Fruit fly (Drosophila melanogaster) whole organism, embryonic: ENCODE data around the gene Wdr92.
A peak's percentile ranks its signal among the peaks of the same experiment; 100 is the strongest.

Source experiments
- Awh ChIP-seq: fragments of 200-800 bp; sonication (Bioruptor generic); IDR thresholded peaks from 2 replicates; pipeline ENCODE4, ENCODE4 v1.3.6; 2022; ENCODE audit warnings: missing biosample characterization, missing genetic modification characterization
- CG10274 ChIP-seq: fragments of 200-800 bp; sonication (Bioruptor generic); optimal IDR thresholded peaks from 3 replicates; lab custom pipeline; 2017; ENCODE audit warnings: missing biosample characterization, mild to moderate bottlenecking, missing genetic modification characterization
- CG11247 ChIP-seq: fragments of 200-800 bp; sonication (Bioruptor generic); IDR thresholded peaks from 2 replicates; pipeline ENCODE4 v1.3.6; 2022; ENCODE audit warnings: missing biosample characterization, missing genetic modification characterization
- CG13894 ChIP-seq: fragments of 200-800 bp; sonication (Bioruptor generic); optimal IDR thresholded peaks from 3 replicates; lab custom pipeline; 2018; ENCODE audit warnings: missing biosample characterization, mild to moderate bottlenecking, missing genetic modification characterization, moderate library complexity
- CG15479 ChIP-seq: fragments of 200-800 bp; sonication (Bioruptor generic); optimal IDR thresholded peaks from 3 replicates; lab custom pipeline; 2019; ENCODE audit warnings: missing biosample characterization, mild to moderate bottlenecking, missing genetic modification characterization, moderate library complexity
- CG16813 ChIP-seq: fragments of 200-800 bp; sonication (Bioruptor generic); IDR thresholded peaks from 3 replicates; pipeline ENCODE4 v1.3.6; 2022; ENCODE audit warnings: missing biosample characterization, missing genetic modification characterization; ENCODE audit not compliant: partially characterized antibody
- CG17802 ChIP-seq: fragments of 200-800 bp; sonication (Bioruptor generic); optimal IDR thresholded peaks from 2 replicates; lab custom pipeline; 2018; ENCODE audit warnings: missing biosample characterization, mild to moderate bottlenecking, missing genetic modification characterization, moderate library complexity
- CG3065 ChIP-seq: fragments of 200-800 bp; sonication (Bioruptor generic); optimal IDR thresholded peaks from 2 replicates; lab custom pipeline; 2016; ENCODE audit warnings: missing biosample characterization, missing genetic modification characterization
- CG31224 ChIP-seq: fragments of 200-800 bp; sonication (Bioruptor generic); IDR thresholded peaks from 2 replicates; pipeline ENCODE4 v1.3.6; 2022; ENCODE audit warnings: missing biosample characterization, missing genetic modification characterization
- CG3281 ChIP-seq: fragments of 200-800 bp; sonication (Bioruptor generic); optimal IDR thresholded peaks from 3 replicates; lab custom pipeline; 2017; ENCODE audit warnings: missing biosample characterization, mild to moderate bottlenecking, missing genetic modification characterization
- CG3407 ChIP-seq: fragments of 200-800 bp; sonication (Bioruptor generic); optimal IDR thresholded peaks from 2 replicates; lab custom pipeline; 2018; ENCODE audit warnings: missing biosample characterization, mild to moderate bottlenecking, missing genetic modification characterization
- CG4617 ChIP-seq: fragments of 200-800 bp; sonication (Bioruptor generic); optimal IDR thresholded peaks from 3 replicates; lab custom pipeline; 2016; ENCODE audit warnings: missing biosample characterization, missing genetic modification characterization, borderline replicate concordance
- CG7556 ChIP-seq: fragments of 200-800 bp; sonication (Bioruptor generic); optimal IDR thresholded peaks from 2 replicates; lab custom pipeline; 2017; ENCODE audit warnings: missing biosample characterization, mild to moderate bottlenecking, missing genetic modification characterization
- CG8765 ChIP-seq: fragments of 200-800 bp; sonication (Bioruptor generic); IDR thresholded peaks from 2 replicates; pipeline ENCODE4 v1.3.6; 2022; ENCODE audit warnings: missing biosample characterization, missing genetic modification characterization
- CG9797 ChIP-seq: fragments of 200-800 bp; sonication (Bioruptor generic); optimal IDR thresholded peaks from 3 replicates; lab custom pipeline; 2018; ENCODE audit warnings: missing biosample characterization, mild to moderate bottlenecking, missing genetic modification characterization
- D ChIP-seq, 2 experiments: fragments of 200-800 bp in 1 of 2; fragments of >200 bp in 1 of 2; sonication (Bioruptor generic) in 1 of 2; optimal IDR thresholded peaks; 2 replicates in 1 of 2; 3 replicates in 1 of 2; lab custom pipeline; 2017; ENCODE audit warnings: mild to moderate bottlenecking in 1 of 2, missing biosample characterization in 1 of 2, missing genetic modification characterization in 1 of 2, missing genetic modification reagents in 1 of 2
- Dref ChIP-seq: fragments of 200-800 bp; sonication (Bioruptor generic); IDR thresholded peaks from 2 replicates; pipeline ENCODE4 v1.3.6; 2022; ENCODE audit warnings: missing biosample characterization, missing genetic modification characterization
- E2f2 ChIP-seq: fragments of 200-800 bp; sonication (Bioruptor generic); IDR thresholded peaks from 2 replicates; pipeline ENCODE4 v1.3.6; 2022; ENCODE audit warnings: missing biosample characterization, missing genetic modification characterization
- HLH3B ChIP-seq: fragments of 200-800 bp; sonication (Bioruptor generic); IDR thresholded peaks from 2 replicates; pipeline ENCODE4 v1.3.6; 2022; ENCODE audit warnings: missing biosample characterization, missing genetic modification characterization
- Hr39 ChIP-seq: fragments of >200 bp; optimal IDR thresholded peaks from 2 replicates; lab custom pipeline; 2017
- Med ChIP-seq: fragments of 200-800 bp; sonication (Bioruptor generic); peaks from one replicate; lab custom pipeline; 2016; ENCODE audit warnings: missing biosample characterization, missing genetic modification characterization, mild to moderate bottlenecking, inconsistent platforms, moderate library complexity
- Myb ChIP-seq: fragments of 200-800 bp; sonication (Bioruptor generic); optimal IDR thresholded peaks from 2 replicates; lab custom pipeline; 2016; ENCODE audit warnings: missing biosample characterization, missing genetic modification characterization
- NK7.1 ChIP-seq: fragments of 200-800 bp; sonication (Bioruptor generic); optimal IDR thresholded peaks from 3 replicates; lab custom pipeline; 2016; ENCODE audit warnings: missing biosample characterization, missing genetic modification characterization
- Oli ChIP-seq: fragments of 200-800 bp; sonication (Bioruptor generic); optimal IDR thresholded peaks from 2 replicates; lab custom pipeline; 2018; ENCODE audit warnings: missing biosample characterization, mild to moderate bottlenecking, missing genetic modification characterization, moderate library complexity
- Opbp ChIP-seq: fragments of 200-800 bp; sonication (Bioruptor generic); IDR thresholded peaks from 3 replicates; pipeline ENCODE4 v1.3.6; 2022; ENCODE audit warnings: missing biosample characterization, missing genetic modification characterization; ENCODE audit not compliant: partially characterized antibody
- Sox102F ChIP-seq: fragments of 200-800 bp; sonication (Bioruptor generic); optimal IDR thresholded peaks from 2 replicates; lab custom pipeline; 2018; ENCODE audit warnings: missing biosample characterization, mild to moderate bottlenecking, missing genetic modification characterization, moderate library complexity
- Sry-δ ChIP-seq: fragments of 200-800 bp; sonication (Bioruptor generic); optimal IDR thresholded peaks from 2 replicates; lab custom pipeline; 2016; ENCODE audit warnings: missing biosample characterization, missing genetic modification characterization
- Xbp1 ChIP-seq: fragments of 200-800 bp; sonication (Bioruptor generic); optimal IDR thresholded peaks from 3 replicates; lab custom pipeline; 2016; ENCODE audit warnings: missing biosample characterization, mild to moderate bottlenecking, missing genetic modification characterization
- Xrp1 ChIP-seq: fragments of 200-800 bp; sonication (Bioruptor generic); IDR thresholded peaks from 2 replicates; pipeline ENCODE4 v1.3.6; 2022; ENCODE audit warnings: missing biosample characterization, missing genetic modification characterization
- abd-A ChIP-seq: fragments of 200-800 bp; sonication (Bioruptor generic); optimal IDR thresholded peaks from 3 replicates; lab custom pipeline; 2019; ENCODE audit warnings: missing biosample characterization, mild to moderate bottlenecking, missing genetic modification characterization, moderate library complexity
- cg ChIP-seq: fragments of 200-800 bp; sonication (Bioruptor generic); optimal IDR thresholded peaks from 3 replicates; lab custom pipeline; 2019; ENCODE audit warnings: missing biosample characterization, mild to moderate bottlenecking, missing genetic modification characterization, moderate library complexity
- chif ChIP-seq, 2 experiments: fragments of 200-800 bp; sonication (Bioruptor generic); optimal IDR thresholded peaks; 3 replicates each; lab custom pipeline; 2016; ENCODE audit warnings: missing biosample characterization in 2 of 2, missing genetic modification characterization in 2 of 2
- croc ChIP-seq: fragments of 200-800 bp; sonication (Bioruptor generic); conservative IDR thresholded peaks from 3 replicates; pipeline ENCODE4 v1.3.6; 2022; ENCODE audit warnings: missing biosample characterization, missing genetic modification characterization
- dm ChIP-seq: fragments of 200-800 bp; sonication (Bioruptor generic); optimal IDR thresholded peaks from 3 replicates; lab custom pipeline; 2016; ENCODE audit warnings: missing biosample characterization, missing genetic modification characterization
- gem ChIP-seq: fragments of 200-800 bp; sonication (Bioruptor generic); optimal IDR thresholded peaks from 2 replicates; lab custom pipeline; 2019; ENCODE audit warnings: missing biosample characterization, mild to moderate bottlenecking, missing genetic modification characterization, moderate library complexity
- gro ChIP-seq: fragments of 200-800 bp; sonication (Bioruptor generic); optimal IDR thresholded peaks from 2 replicates; lab custom pipeline; 2016; ENCODE audit warnings: missing biosample characterization, missing genetic modification characterization
- hbn ChIP-seq: fragments of 200-800 bp; sonication (Bioruptor generic); IDR thresholded peaks from 2 replicates; pipeline ENCODE4 v1.3.6; 2022; ENCODE audit warnings: missing biosample characterization, missing genetic modification characterization; ENCODE audit not compliant: partially characterized antibody
- hkb ChIP-seq, 2 experiments: fragments of 200-800 bp in 1 of 2; fragments of >200 bp in 1 of 2; sonication (Bioruptor generic) in 1 of 2; IDR thresholded peaks in 1 of 2; optimal IDR thresholded peaks in 1 of 2; 2 replicates each; pipeline versions ENCODE4 v1.3.6 to Lab custom; 2017 to 2022; ENCODE audit warnings: missing biosample characterization in 1 of 2, missing genetic modification characterization in 1 of 2
- kah ChIP-seq: fragments of 200-800 bp; sonication (Bioruptor generic); optimal IDR thresholded peaks from 2 replicates; lab custom pipeline; 2018; ENCODE audit warnings: missing biosample characterization, mild to moderate bottlenecking, missing genetic modification characterization
- lab ChIP-seq: fragments of 200-800 bp; sonication (Bioruptor generic); optimal IDR thresholded peaks from 3 replicates; lab custom pipeline; 2017; ENCODE audit warnings: missing biosample characterization, missing genetic modification characterization, mild to moderate bottlenecking, moderate library complexity, missing genetic modification reagents
- lbe ChIP-seq: fragments of 200-800 bp; sonication (Bioruptor generic); optimal IDR thresholded peaks from 2 replicates; lab custom pipeline; 2016; ENCODE audit warnings: missing biosample characterization, mild to moderate bottlenecking, missing genetic modification characterization
- lilli ChIP-seq: fragments of 200-800 bp; sonication (Bioruptor generic); optimal IDR thresholded peaks from 3 replicates; lab custom pipeline; 2016; ENCODE audit warnings: missing biosample characterization, missing genetic modification characterization
- otp ChIP-seq: fragments of 200-800 bp; sonication (Bioruptor generic); IDR thresholded peaks from 3 replicates; pipeline ENCODE4, ENCODE4 v1.3.6; 2022; ENCODE audit warnings: missing biosample characterization, missing genetic modification characterization
- peb ChIP-seq: fragments of 200-800 bp; sonication (Bioruptor generic); IDR thresholded peaks from 2 replicates; pipeline ENCODE4 v1.3.6; 2022; ENCODE audit warnings: missing biosample characterization, missing genetic modification characterization
- pum ChIP-seq: fragments of 200-800 bp; sonication (Bioruptor generic); optimal IDR thresholded peaks from 2 replicates; lab custom pipeline; 2016; ENCODE audit warnings: missing biosample characterization, missing genetic modification characterization
- sob ChIP-seq: fragments of 200-800 bp; sonication (Bioruptor generic); IDR thresholded peaks from 2 replicates; pipeline ENCODE4 v1.3.6; 2022; ENCODE audit warnings: missing biosample characterization, missing genetic modification characterization
- sug ChIP-seq: fragments of 200-800 bp; optimal IDR thresholded peaks from 2 replicates; lab custom pipeline; 2019; ENCODE audit warnings: missing biosample characterization, mild to moderate bottlenecking, missing genetic modification characterization, moderate library complexity
- vfl ChIP-seq: fragments of 200-800 bp; sonication (Bioruptor generic); optimal IDR thresholded peaks from 2 replicates; lab custom pipeline; 2016; ENCODE audit warnings: missing biosample characterization, missing genetic modification characterization
- wek ChIP-seq: fragments of 200-800 bp; sonication (Bioruptor generic); optimal IDR thresholded peaks from 3 replicates; lab custom pipeline; 2018; ENCODE audit warnings: missing biosample characterization, mild to moderate bottlenecking, missing genetic modification characterization, moderate library complexity
- yki ChIP-seq: fragments of >200 bp; optimal IDR thresholded peaks from 3 replicates; lab custom pipeline; 2018
- zen ChIP-seq: fragments of 200-800 bp; sonication (Bioruptor generic); optimal IDR thresholded peaks from 3 replicates; lab custom pipeline; 2018; ENCODE audit warnings: missing biosample characterization, mild to moderate bottlenecking, missing genetic modification characterization, moderate library complexity

The Wdr92 gene

DNA sequence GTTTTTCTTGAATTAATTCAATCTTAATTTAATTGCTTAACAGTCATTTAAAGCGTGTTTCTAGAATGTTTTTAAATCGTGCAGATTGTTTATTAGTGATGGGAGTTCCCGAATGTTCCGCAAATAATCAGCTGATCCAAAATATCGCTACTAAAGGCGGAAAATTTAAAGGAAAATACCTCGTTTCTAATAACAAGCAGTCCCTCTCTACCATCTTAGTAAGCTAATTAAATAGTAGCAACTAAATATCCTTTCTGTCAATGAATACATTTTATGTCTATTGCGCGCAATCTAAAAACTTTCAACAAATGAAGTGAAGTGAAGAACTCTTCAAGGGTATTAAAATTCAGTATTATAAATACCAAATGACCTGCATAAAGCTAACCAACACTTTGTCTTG, 4.5 kb downstream of the Wdr92 start, which contains the start of gene CG5290 (continued):
- TF ChIP-seq Opbp (no peak; the same call in 2 of the 3 replicates), chif (GFP tag; optimal IDR thresholded peaks at IDR 0.05; lab: Kevin White, UChicago) (peak; percentile 10 to 23), Sox102F (no peak), Med (peak; percentile 92), CG3407 (GFP tag; lab: Kevin White, UChicago) (no peak), Xrp1 (GFP tag; lab: Robert Waterston, UW) (no peak), CG13894 (tag; lab: Kevin White, UChicago) (peak; percentile 30), dm (GFP tag; lab: Kevin White, UChicago) (peak; percentile 17), Xbp1 (GFP tag; lab: Kevin White, UChicago) (peak; percentile 22), sob (no peak), cg (GFP tag; lab: Kevin White, UChicago) (no peak), gem (peak; percentile 27), gro (GFP tag; lab: Kevin White, UChicago) (peak; percentile 30), zen (peak; percentile 7), CG3065 (GFP tag; lab: Kevin White, UChicago) (no peak), D (optimal IDR thresholded peaks at IDR 0.05; lab: Kevin White, UChicago) (no peak), D (GFP tag; optimal IDR thresholded peaks at IDR 0.05; lab: Kevin White, UChicago) (no peak), CG9797 (peak; percentile 12), CG16813 (peak; percentile 66), vfl (peak; percentile 3), CG3281 (GFP tag; lab: Kevin White, UChicago) (peak; percentile 5), Myb (GFP tag; lab: Kevin White, UChicago) (peak; percentile 69), CG11247 (GFP tag; lab: Robert Waterston, UW) (no peak), lilli (GFP tag; lab: Kevin White, UChicago) (peak; percentile 63), Hr39 (lab: Kevin White, UChicago) (no peak), kah (GFP tag; lab: Kevin White, UChicago) (no peak), CG15479 (GFP tag; lab: Kevin White, UChicago) (no peak), hkb (optimal IDR thresholded peaks at IDR 0.05; lab: Kevin White, UChicago) (no peak), hkb (GFP tag; IDR thresholded peaks at IDR 0.05; lab: Robert Waterston, UW) (no peak), NK7.1 (GFP tag; lab: Kevin White, UChicago) (peak; percentile 14), CG31224 (no peak), E2f2 (GFP tag; lab: Robert Waterston, UW) (peak; percentile 93), CG7556 (GFP tag; lab: Kevin White, UChicago) (no peak), pum (GFP tag; lab: Kevin White, UChicago) (peak; percentile 27), CG4617 (peak; percentile 7), Oli (tag; lab: Kevin White, UChicago) (no peak), lbe (GFP tag; lab: Kevin White, UChicago) (no peak), hbn (GFP tag; lab: Robert Waterston, UW) (peak; percentile 78), croc (no peak), CG8765 (GFP tag; lab: Robert Waterston, UW) (no peak), HLH3B (GFP tag; lab: Robert Waterston, UW) (no peak), yki (no peak), Sry-δ (GFP tag; lab: Kevin White, UChicago) (peak; percentile 91), Awh (GFP tag; lab: Robert Waterston, UW) (no peak), Dref (GFP tag; lab: Robert Waterston, UW) (no peak), CG17802 (no peak), sug (tag; lab: Kevin White, UChicago) (peak; percentile 3), wek (GFP tag; lab: Kevin White, UChicago) (no peak), otp (GFP tag; lab: Robert Waterston, UW) (no peak), peb (no peak), lab (GFP tag; lab: Kevin White, UChicago) (peak; percentile 55), CG10274 (GFP tag; lab: Kevin White, UChicago) (no peak), abd-A (tag; lab: Kevin White, UChicago) (peak; percentile 7)
